Fruit fly (Drosophila melanogaster): Measurements from ENCODE around the gene CG4619.
A peak's percentile ranks its signal among the peaks of the same experiment; 100 is the strongest.

Gene CG4619

dm6 chr2L:9945086-9945485 is 6.4 kb downstream of the CG4619 start:
- no peak for TF ChIP-seq Dll (optimal IDR thresholded peaks at IDR 0.05)
- TF ChIP-seq usp (GFP tag; optimal IDR thresholded peaks at IDR 0.05): no peak
- no peak for TF ChIP-seq psq (optimal IDR thresholded peaks at IDR 0.05)
- TF ChIP-seq EcR (GFP tag; optimal IDR thresholded peaks at IDR 0.05): no peak
- TF ChIP-seq CG8478 (optimal IDR thresholded peaks at IDR 0.05): no peak
- no peak for TF ChIP-seq pan (optimal IDR thresholded peaks at IDR 0.05)

- TF ChIP-seq EcR (GFP tag; optimal IDR thresholded peaks at IDR 0.05): no peak
- TF ChIP-seq psq (optimal IDR thresholded peaks at IDR 0.05): no peak
- no peak for TF ChIP-seq pan (optimal IDR thresholded peaks at IDR 0.05)
- no peak for TF ChIP-seq usp (GFP tag; optimal IDR thresholded peaks at IDR 0.05)
- TF ChIP-seq CG8478 (optimal IDR thresholded peaks at IDR 0.05): no peak
- no peak for TF ChIP-seq Dll (optimal IDR thresholded peaks at IDR 0.05)
Measured at dm6 chr2L:9946051-9946450, 7.4 kb downstream of the CG4619 start.

DNA sequence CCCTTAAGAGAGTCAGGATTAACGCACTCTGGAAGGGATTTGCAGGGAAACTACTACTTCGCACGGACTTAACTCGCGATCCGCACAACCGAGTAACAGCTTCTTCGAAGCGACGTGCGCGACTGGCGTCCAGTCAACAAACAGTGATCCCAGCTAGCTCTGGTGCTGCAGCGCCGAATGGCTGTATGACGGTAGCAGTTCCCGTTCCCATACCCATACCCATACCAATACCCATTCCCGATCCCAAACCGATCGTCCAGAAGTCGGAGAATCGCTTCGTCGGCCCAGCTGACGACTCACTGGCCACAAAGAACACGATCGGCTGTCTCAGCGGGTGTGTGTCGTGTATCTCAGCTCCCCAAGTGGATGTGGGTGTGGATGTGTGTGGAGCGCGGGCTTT is 8.6 kb downstream of the CG4619 start, which contains the start of gene CG5853:
Gene CG5853, minus strand, starts transcription at position 384 of the 400 bp plus-strand sequence.
- no peak for TF ChIP-seq pan (optimal IDR thresholded peaks at IDR 0.05)
- TF ChIP-seq CG8478 (optimal IDR thresholded peaks at IDR 0.05): no peak
- no peak for TF ChIP-seq usp (GFP tag; optimal IDR thresholded peaks at IDR 0.05)
- no peak for TF ChIP-seq psq (optimal IDR thresholded peaks at IDR 0.05)
- no peak for TF ChIP-seq Dll (optimal IDR thresholded peaks at IDR 0.05)
- no peak for TF ChIP-seq EcR (GFP tag; optimal IDR thresholded peaks at IDR 0.05)

- TF ChIP-seq EcR (GFP tag; optimal IDR thresholded peaks at IDR 0.05) (no peak), psq (optimal IDR thresholded peaks at IDR 0.05) (no peak), CG8478 (optimal IDR thresholded peaks at IDR 0.05) (no peak), Dll (optimal IDR thresholded peaks at IDR 0.05) (no peak), pan (optimal IDR thresholded peaks at IDR 0.05) (no peak), usp (GFP tag; optimal IDR thresholded peaks at IDR 0.05) (no peak)
Measured at dm6 chr2L:9947738-9948519, 9.3 kb downstream of the CG4619 start.

DNA sequence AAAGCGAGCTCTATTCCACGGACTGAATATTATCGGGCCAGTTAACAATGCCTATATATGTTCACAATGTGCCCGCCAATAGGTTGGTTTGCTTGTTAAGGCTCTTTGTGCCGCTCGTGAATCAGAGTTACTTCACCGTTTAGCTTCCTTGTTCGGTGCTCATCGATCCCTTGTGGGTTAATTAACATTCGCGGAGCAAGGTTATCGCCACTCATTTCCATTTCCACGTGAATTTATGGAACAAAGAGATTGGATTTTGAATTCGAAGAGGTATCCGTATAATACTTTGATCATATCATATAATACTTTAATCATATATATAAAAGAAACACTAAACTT is 9.8 kb downstream of the CG4619 start:
- no peak for TF ChIP-seq usp (GFP tag; optimal IDR thresholded peaks at IDR 0.05)
- no peak for TF ChIP-seq EcR (GFP tag; optimal IDR thresholded peaks at IDR 0.05)
- TF ChIP-seq CG8478 (optimal IDR thresholded peaks at IDR 0.05): no peak
- no peak for TF ChIP-seq Dll (optimal IDR thresholded peaks at IDR 0.05)
- no peak for TF ChIP-seq psq (optimal IDR thresholded peaks at IDR 0.05)
- TF ChIP-seq pan (optimal IDR thresholded peaks at IDR 0.05): no peak

DNA sequence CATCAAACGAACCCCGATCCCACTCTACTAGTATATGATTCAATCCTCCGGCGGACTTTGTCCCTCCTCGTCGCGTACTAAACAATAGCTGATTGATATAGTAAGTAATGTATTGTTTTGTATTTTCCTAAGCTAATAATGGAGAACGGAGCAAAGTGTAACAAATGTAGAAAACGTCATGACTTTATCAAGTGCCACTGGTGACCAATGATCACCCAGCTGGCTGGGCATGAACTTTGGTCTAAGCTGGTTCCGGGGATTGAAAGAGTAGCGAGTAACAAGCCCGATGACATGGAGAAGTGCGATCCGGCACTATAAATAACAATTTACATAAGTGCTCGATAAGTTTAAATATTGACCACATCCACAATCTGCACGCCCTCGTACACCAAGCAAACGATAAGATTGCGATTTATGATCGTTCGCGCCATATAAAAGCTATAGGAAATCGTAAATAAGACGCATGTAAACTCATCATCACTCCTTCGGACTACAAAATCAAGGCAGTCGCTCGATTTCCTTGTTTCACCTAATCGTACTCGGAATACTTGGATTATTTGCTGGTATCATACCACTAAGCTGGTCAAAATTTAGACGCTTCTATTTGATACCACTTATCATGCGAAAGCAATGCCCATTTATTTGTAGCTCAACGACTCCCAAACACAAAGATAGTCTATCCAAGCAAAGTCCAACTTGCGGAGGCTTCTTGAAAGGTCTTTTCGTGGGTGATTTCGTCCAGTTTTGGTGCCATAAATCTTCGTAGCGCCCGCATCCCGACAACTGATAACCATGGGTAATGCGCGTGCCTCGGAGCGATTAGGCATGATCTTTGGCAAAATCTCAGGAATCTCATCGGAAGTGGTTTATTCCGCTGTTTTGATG is 10.8 kb downstream of the CG4619 start:
- no peak for TF ChIP-seq EcR (GFP tag; optimal IDR thresholded peaks at IDR 0.05)
- no peak for TF ChIP-seq usp (GFP tag; optimal IDR thresholded peaks at IDR 0.05)
- no peak for TF ChIP-seq psq (optimal IDR thresholded peaks at IDR 0.05)
- no peak for TF ChIP-seq Dll (optimal IDR thresholded peaks at IDR 0.05)
- no peak for TF ChIP-seq pan (optimal IDR thresholded peaks at IDR 0.05)
- TF ChIP-seq CG8478 (optimal IDR thresholded peaks at IDR 0.05): no peak

DNA sequence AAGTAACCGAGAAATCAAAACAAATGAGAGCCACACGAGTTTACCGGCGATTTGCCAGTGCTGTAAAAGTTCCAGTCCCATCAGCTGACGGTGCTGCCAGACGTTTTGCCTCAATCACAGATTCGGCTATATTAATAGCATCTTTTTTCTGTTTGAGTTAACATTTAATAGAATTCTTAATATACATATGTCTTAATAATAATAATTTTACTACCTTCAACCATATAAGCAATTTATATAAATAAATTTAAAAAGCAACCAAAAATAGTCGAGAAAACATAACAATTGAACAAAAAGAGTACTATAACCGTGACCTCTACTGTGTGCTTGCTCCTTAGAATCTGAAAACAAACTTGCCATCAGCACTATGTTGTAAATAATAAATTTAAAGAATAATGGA is 15.5 kb downstream of the CG4619 start, which contains the start of the genes CG13126 and CG4709:
Gene CG13126, minus strand, starts transcription at position 63 of the 400 bp plus-strand sequence.
Gene CG4709, plus strand, starts transcription at position 207 of the 400 bp plus-strand sequence.
- no peak for TF ChIP-seq EcR (GFP tag; optimal IDR thresholded peaks at IDR 0.05)
- no peak for TF ChIP-seq usp (GFP tag; optimal IDR thresholded peaks at IDR 0.05)
- no peak for TF ChIP-seq psq (optimal IDR thresholded peaks at IDR 0.05)
- no peak for TF ChIP-seq pan (optimal IDR thresholded peaks at IDR 0.05)
- TF ChIP-seq Dll (optimal IDR thresholded peaks at IDR 0.05): no peak
- no peak for TF ChIP-seq CG8478 (optimal IDR thresholded peaks at IDR 0.05)

DNA sequence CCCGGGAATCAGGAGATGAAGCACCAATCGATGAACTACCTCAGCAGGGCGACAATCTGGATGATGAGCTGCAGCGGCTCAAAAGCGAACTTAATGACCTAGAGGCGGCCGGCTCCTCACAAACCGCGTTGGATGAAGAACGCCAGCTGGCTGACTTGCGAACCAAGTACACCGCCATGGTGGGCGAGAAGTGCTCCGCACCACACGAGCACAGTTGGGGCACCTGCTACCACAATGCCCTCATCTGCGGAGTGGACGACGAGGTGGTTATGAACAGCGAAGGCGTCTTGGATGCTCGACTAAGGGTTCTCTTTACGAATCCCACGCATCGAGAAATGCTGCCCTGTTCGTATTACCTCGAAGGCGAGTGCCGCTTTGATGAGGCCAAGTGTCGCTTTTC is 16.0 kb downstream of the CG4619 start:
- TF ChIP-seq pan (optimal IDR thresholded peaks at IDR 0.05): no peak
- no peak for TF ChIP-seq CG8478 (optimal IDR thresholded peaks at IDR 0.05)
- no peak for TF ChIP-seq psq (optimal IDR thresholded peaks at IDR 0.05)
- TF ChIP-seq Dll (optimal IDR thresholded peaks at IDR 0.05): no peak
- no peak for TF ChIP-seq usp (GFP tag; optimal IDR thresholded peaks at IDR 0.05)
- TF ChIP-seq EcR (GFP tag; optimal IDR thresholded peaks at IDR 0.05): no peak

- TF ChIP-seq pan (optimal IDR thresholded peaks at IDR 0.05) (peak; percentile 96), usp (GFP tag; optimal IDR thresholded peaks at IDR 0.05) (no peak), psq (optimal IDR thresholded peaks at IDR 0.05) (no peak)
Measured at dm6 chr2L:9956993-9957652, 18.5 kb downstream of the CG4619 start, which contains the start of the genes CG4658 and CG5846. Gene CG4658 (plus strand): TSS chr2L:9957132. Gene CG5846 (minus strand): TSS chr2L:9957237.

- TF ChIP-seq CG8478 (optimal IDR thresholded peaks at IDR 0.05) (no peak), EcR (GFP tag; optimal IDR thresholded peaks at IDR 0.05) (no peak), psq (optimal IDR thresholded peaks at IDR 0.05) (no peak), pan (optimal IDR thresholded peaks at IDR 0.05) (no peak), usp (GFP tag; optimal IDR thresholded peaks at IDR 0.05) (no peak), Dll (optimal IDR thresholded peaks at IDR 0.05) (no peak)
Measured at dm6 chr2L:9960758-9961157, 22.1 kb downstream of the CG4619 start.

DNA sequence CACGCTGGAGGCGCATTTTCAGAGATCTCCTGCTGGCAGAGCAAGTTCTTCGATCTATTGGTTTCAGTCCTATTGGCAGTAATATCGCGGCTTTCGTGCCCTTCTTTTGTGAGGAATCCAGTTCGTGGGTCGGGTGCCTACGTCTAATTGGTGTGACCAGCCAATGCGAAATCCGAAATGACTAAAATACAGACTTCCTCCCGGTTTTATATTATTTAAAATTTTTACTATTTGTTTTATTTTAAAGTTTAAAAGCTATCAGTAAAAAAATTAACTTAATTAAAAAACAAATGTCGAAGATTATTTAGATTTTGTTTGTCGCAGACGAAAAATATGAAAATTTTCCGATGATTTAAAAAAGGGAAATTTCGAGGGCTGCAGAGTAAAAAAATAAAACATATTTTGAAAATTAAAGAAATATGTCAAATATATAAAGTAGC is 25.0 kb downstream of the CG4619 start, which contains the start of gene CG5850:
Gene CG5850, minus strand, starts transcription at position 347 of the 440 bp plus-strand sequence.
- TF ChIP-seq CG8478 (optimal IDR thresholded peaks at IDR 0.05) (no peak), Dll (optimal IDR thresholded peaks at IDR 0.05) (no peak), pan (optimal IDR thresholded peaks at IDR 0.05) (no peak), EcR (GFP tag; optimal IDR thresholded peaks at IDR 0.05) (no peak), psq (optimal IDR thresholded peaks at IDR 0.05) (no peak), usp (GFP tag; optimal IDR thresholded peaks at IDR 0.05) (no peak)
